Fruit fly (Drosophila melanogaster): ENCODE results near the gene CG7910.
A peak's percentile ranks its signal among the peaks of the same experiment; 100 is the strongest.

Gene CG7910

dm6 chr3R:8111789-8112382, 24.8 kb downstream of the CG7910 start:
- TF ChIP-seq rn (GFP tag; IDR thresholded peaks at IDR 0.05) (no peak), CG8159 (tag; optimal IDR thresholded peaks at IDR 0.05) (no peak), D1 (tag; optimal IDR thresholded peaks at IDR 0.05) (no peak), CG34367 (tag; optimal IDR thresholded peaks at IDR 0.05) (no peak), CG32121 (GFP tag; IDR thresholded peaks at IDR 0.05) (no peak), EcR (GFP tag; optimal IDR thresholded peaks at IDR 0.05) (no peak), CG10348 (GFP tag; IDR thresholded peaks at IDR 0.05) (no peak), Pif1A (GFP tag; optimal IDR thresholded peaks at IDR 0.05) (no peak), Ets98B (GFP tag; IDR thresholded peaks at IDR 0.05) (no peak), gl (tag; optimal IDR thresholded peaks at IDR 0.05) (no peak)

DNA sequence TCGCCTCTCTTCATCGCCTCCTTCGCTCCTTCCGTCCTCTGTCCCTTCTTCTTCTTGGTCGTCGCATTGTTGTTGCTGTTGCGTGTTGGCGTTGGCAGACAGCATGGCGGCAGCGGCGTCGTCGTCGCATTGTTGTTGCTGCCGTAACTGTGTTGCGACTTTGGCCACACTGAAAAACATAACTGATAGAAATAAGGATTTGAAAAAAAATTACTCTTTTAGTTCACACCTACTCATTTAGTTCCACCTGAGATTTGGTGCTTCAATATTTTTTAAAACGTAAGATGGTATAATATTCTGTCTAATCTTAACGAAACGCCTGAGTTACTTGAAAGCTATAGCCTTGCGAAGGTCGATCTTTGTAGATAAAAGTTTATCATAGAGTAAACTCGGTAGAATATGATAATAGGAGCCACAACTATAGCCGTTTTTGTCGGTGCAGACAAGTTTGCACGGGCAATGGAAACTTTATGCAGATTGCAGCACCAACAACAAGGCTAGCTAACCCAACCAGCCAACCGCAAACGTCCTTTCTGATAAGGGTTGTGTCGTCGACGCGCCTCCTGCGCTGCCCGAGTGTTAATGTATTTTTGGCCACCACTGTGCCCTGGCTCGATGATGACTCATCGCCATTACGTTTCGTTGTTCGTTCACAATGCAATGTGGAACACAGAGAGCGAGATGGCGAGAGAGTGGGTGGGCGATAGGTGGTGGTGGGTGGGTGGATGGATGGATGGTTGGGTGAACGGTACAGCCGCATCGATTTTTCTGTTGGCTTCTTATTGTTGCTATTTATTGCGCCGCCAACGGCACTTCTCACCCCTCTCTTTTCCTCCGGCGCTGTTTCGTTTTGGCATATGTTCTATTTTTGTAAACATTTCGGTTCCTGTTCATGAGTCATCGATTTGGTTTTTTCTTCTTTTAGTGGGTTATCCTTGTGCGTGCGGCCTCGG, 26.1 kb downstream of the CG7910 start:
- TF ChIP-seq rn (GFP tag; IDR thresholded peaks at IDR 0.05) (0 out of 2 replicates have a peak, but pooled peaks have one; percentile 19), CG10348 (GFP tag; IDR thresholded peaks at IDR 0.05) (peak; percentile 42; the same call in 1 of the 2 replicates), Pif1A (GFP tag; optimal IDR thresholded peaks at IDR 0.05) (peak; percentile 85), CG4496 (GFP tag; IDR thresholded peaks at IDR 0.05) (peak; percentile 77; the same call in 2 of the 3 replicates), gl (tag; optimal IDR thresholded peaks at IDR 0.05) (peak; percentile 74), CG13204 (GFP tag; optimal IDR thresholded peaks at IDR 0.05) (peak; percentile 71), EcR (GFP tag; optimal IDR thresholded peaks at IDR 0.05) (peak; percentile 72), CG32121 (GFP tag; IDR thresholded peaks at IDR 0.05) (peak; percentile 51; the same call in 1 of the 2 replicates), CG14655 (GFP tag; optimal IDR thresholded peaks at IDR 0.05) (peak; percentile 91), CG9948 (tag; optimal IDR thresholded peaks at IDR 0.05) (peak; percentile 91), CG34367 (tag; optimal IDR thresholded peaks at IDR 0.05) (peak; percentile 92), CG12605 (GFP tag; IDR thresholded peaks at IDR 0.05) (peak; percentile 71), Pif1B (GFP tag; optimal IDR thresholded peaks at IDR 0.05) (peak; percentile 82), Ets98B (GFP tag; IDR thresholded peaks at IDR 0.05) (peak; percentile 48), CG15710 (tag; optimal IDR thresholded peaks at IDR 0.05) (peak; percentile 96), CG8301 (tag; optimal IDR thresholded peaks at IDR 0.05) (peak; percentile 90), CG17806 (tag; optimal IDR thresholded peaks at IDR 0.05) (peak; percentile 90), D1 (tag; optimal IDR thresholded peaks at IDR 0.05) (peak; percentile 35), Snoo (tag; optimal IDR thresholded peaks at IDR 0.05) (peak; percentile 83), CG8159 (tag; optimal IDR thresholded peaks at IDR 0.05) (peak; percentile 97), fd96Ca (GFP tag; IDR thresholded peaks at IDR 0.05) (peak; percentile 72)

DNA sequence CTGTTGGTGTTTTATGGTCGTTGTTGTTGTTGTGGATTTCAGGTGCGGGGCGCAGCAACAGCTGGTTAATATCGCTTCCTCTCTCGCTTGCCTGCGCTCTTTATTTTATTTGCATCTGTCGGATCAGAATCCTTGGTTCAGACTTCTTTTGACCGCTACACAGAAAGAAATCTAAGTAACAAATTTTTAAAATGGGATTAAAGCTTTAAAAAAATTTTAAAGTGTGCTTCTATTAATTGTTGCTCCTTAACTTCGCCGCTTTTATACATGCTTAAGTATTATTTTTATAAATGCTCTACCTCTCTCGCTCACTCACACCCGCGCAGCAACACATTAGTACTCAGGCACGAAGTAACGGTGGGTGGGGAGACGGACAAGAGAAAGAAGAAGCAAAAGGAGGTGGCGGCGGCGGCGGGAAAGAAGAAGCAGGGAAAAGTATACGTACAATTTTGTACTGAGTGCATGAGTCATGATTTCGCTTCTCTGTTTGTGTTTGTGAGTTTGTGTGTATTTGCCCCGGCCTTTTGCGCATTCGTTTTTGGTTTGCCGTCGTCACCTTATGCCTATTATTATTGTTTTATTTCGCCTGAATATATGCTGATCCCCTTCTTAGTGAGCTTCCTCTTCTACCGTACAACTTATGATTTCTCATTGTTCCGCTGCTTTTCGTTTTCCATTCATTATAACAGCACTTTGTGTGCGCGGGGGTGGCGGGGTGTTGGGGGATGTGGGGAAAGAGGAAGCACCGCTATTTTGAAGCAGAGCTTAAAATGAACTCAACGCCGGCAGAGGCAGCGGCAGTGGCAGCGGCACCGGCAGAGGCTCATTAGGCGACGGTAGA, 27.0 kb downstream of the CG7910 start:
- TF ChIP-seq CG34367 (tag; optimal IDR thresholded peaks at IDR 0.05) (peak; percentile 89), Snoo (tag; optimal IDR thresholded peaks at IDR 0.05) (peak; percentile 92), CG8159 (tag; optimal IDR thresholded peaks at IDR 0.05) (peak; percentile 94), D1 (tag; optimal IDR thresholded peaks at IDR 0.05) (peak; percentile 81), CG8301 (tag; optimal IDR thresholded peaks at IDR 0.05) (peak; percentile 78), CG17806 (tag; optimal IDR thresholded peaks at IDR 0.05) (peak; percentile 92), Ets98B (GFP tag; IDR thresholded peaks at IDR 0.05) (peak; percentile 81), CG4496 (GFP tag; IDR thresholded peaks at IDR 0.05) (peak; percentile 94), fd96Ca (GFP tag; IDR thresholded peaks at IDR 0.05) (peak; percentile 76), CG13204 (GFP tag; optimal IDR thresholded peaks at IDR 0.05) (peak; percentile 81), CG10348 (GFP tag; IDR thresholded peaks at IDR 0.05) (no peak), gl (tag; optimal IDR thresholded peaks at IDR 0.05) (peak; percentile 80), Pif1A (GFP tag; optimal IDR thresholded peaks at IDR 0.05) (peak; percentile 91), CG14655 (GFP tag; optimal IDR thresholded peaks at IDR 0.05) (peak; percentile 80), CG12605 (GFP tag; IDR thresholded peaks at IDR 0.05) (peak; percentile 82), Pif1B (GFP tag; optimal IDR thresholded peaks at IDR 0.05) (peak; percentile 90), CG15710 (tag; optimal IDR thresholded peaks at IDR 0.05) (peak; percentile 93), rn (GFP tag; IDR thresholded peaks at IDR 0.05) (peak; percentile 42; the same call in 1 of the 2 replicates), EcR (GFP tag; optimal IDR thresholded peaks at IDR 0.05) (peak; percentile 60), CG9948 (tag; optimal IDR thresholded peaks at IDR 0.05) (peak; percentile 89), CG32121 (GFP tag; IDR thresholded peaks at IDR 0.05) (peak; percentile 66)

dm6 chr3R:8115205-8115604, 28.2 kb downstream of the CG7910 start:
- TF ChIP-seq fd96Ca (GFP tag; IDR thresholded peaks at IDR 0.05) (no peak), CG34367 (tag; optimal IDR thresholded peaks at IDR 0.05) (no peak), EcR (GFP tag; optimal IDR thresholded peaks at IDR 0.05) (no peak), CG13204 (GFP tag; optimal IDR thresholded peaks at IDR 0.05) (no peak), CG32121 (GFP tag; IDR thresholded peaks at IDR 0.05) (no peak), Pif1B (GFP tag; optimal IDR thresholded peaks at IDR 0.05) (no peak), CG8159 (tag; optimal IDR thresholded peaks at IDR 0.05) (no peak), CG8301 (tag; optimal IDR thresholded peaks at IDR 0.05) (no peak), CG17806 (tag; optimal IDR thresholded peaks at IDR 0.05) (no peak), CG9948 (tag; optimal IDR thresholded peaks at IDR 0.05) (no peak), rn (GFP tag; IDR thresholded peaks at IDR 0.05) (no peak), Pif1A (GFP tag; optimal IDR thresholded peaks at IDR 0.05) (no peak), CG14655 (GFP tag; optimal IDR thresholded peaks at IDR 0.05) (no peak), CG4496 (GFP tag; IDR thresholded peaks at IDR 0.05) (no peak), Ets98B (GFP tag; IDR thresholded peaks at IDR 0.05) (no peak), CG15710 (tag; optimal IDR thresholded peaks at IDR 0.05) (no peak), gl (tag; optimal IDR thresholded peaks at IDR 0.05) (no peak), Snoo (tag; optimal IDR thresholded peaks at IDR 0.05) (no peak), CG10348 (GFP tag; IDR thresholded peaks at IDR 0.05) (no peak)
